Worm (Caenorhabditis elegans) whole organism, L4 larva: ENCODE data around the gene ugt-49.
A peak's percentile ranks its signal among the peaks of the same experiment; 100 is the strongest.

Source experiments
- attf-4 ChIP-seq: sonication (generic microtip); optimal IDR thresholded peaks from 3 replicates; lab custom pipeline; 2017; ENCODE audit warnings: missing biosample characterization, missing genetic modification characterization
- dmd-9 ChIP-seq: fragments of 200-800 bp; sonication (Bioruptor generic); IDR thresholded peaks from 2 replicates; pipeline ENCODE4 v1.3.6; 2022; ENCODE audit warnings: missing genetic modification reagents, missing genetic modification characterization, missing compliant biosample characterization
- fkh-10 ChIP-seq: fragments of 150-350 bp; optimal IDR thresholded peaks from 2 replicates; lab custom pipeline; 2014; ENCODE audit warnings: missing biosample characterization, missing genetic modification reagents, missing genetic modification characterization
- fos-1 ChIP-seq: fragments of 150-350 bp; optimal IDR thresholded peaks from 2 replicates; lab custom pipeline; 2014; ENCODE audit warnings: missing biosample characterization, missing genetic modification characterization
- mes-2 ChIP-seq: sonication (generic microtip); optimal IDR thresholded peaks from 2 replicates; lab custom pipeline; 2016; ENCODE audit warnings: missing genotype, mild to moderate bottlenecking, missing genetic modification characterization, missing compliant biosample characterization; ENCODE audit not compliant: poor library complexity, severe bottlenecking
- nhr-102 ChIP-seq: sonication (generic microtip); optimal IDR thresholded peaks from 2 replicates; lab custom pipeline; 2016; ENCODE audit warnings: mild to moderate bottlenecking, missing genetic modification characterization, moderate library complexity, missing compliant biosample characterization
- nhr-237 ChIP-seq: sonication (generic microtip); optimal IDR thresholded peaks from 2 replicates; lab custom pipeline; 2017; ENCODE audit warnings: missing biosample characterization, missing genetic modification characterization
- nhr-28 ChIP-seq: fragments of 150-350 bp; optimal IDR thresholded peaks from 2 replicates; lab custom pipeline; 2014; ENCODE audit warnings: missing biosample characterization, missing genetic modification characterization
- pha-4 ChIP-seq, 2 experiments: fragments of 150-350 bp in 1 of 2; fragments of 200-800 bp in 1 of 2; sonication (Bioruptor generic) in 1 of 2; IDR thresholded peaks in 1 of 2; optimal IDR thresholded peaks in 1 of 2; 2 replicates each; pipeline versions ENCODE4 v1.3.6 to Lab custom; 2014 to 2022; ENCODE audit warnings: missing genetic modification characterization in 2 of 2, missing genetic modification reagents in 2 of 2, missing biosample characterization in 1 of 2, missing compliant biosample characterization in 1 of 2
- snpc-4 ChIP-seq: fragments of 150-350 bp; optimal IDR thresholded peaks from 2 replicates; lab custom pipeline; 2014; ENCODE audit warnings: missing biosample characterization, missing genetic modification characterization

DNA sequence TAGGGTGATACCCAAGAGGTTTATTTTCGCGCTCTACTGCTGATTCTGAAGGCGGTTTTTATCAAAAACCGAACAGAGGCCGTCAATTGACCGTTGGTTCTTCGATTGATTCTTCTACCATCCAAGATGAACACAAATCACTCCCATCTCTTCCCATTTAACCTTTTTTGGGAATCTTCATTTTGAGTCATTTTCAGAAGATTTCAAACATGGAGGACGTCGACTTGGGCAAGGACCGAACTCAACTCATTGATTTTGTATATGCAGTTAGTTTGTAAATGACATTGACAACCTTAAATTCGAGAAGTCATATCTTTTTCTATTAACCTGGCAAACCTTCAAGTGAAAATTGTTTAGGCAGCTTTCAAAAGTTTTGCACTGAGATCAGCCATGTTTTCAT, 16.2 kb downstream of the ugt-49 start, which contains the start of gene AC3.5:
- TF ChIP-seq snpc-4 = no peak
- no peak for TF ChIP-seq nhr-237 (tag; lab: Kevin White, UChicago)
- no peak for TF ChIP-seq attf-4 (tag; lab: Kevin White, UChicago)
- TF ChIP-seq fos-1 (tag; lab: Kevin White, UChicago) = no peak
- no peak for TF ChIP-seq mes-2 (tag; lab: Kevin White, UChicago)
- TF ChIP-seq nhr-28 = peak; percentile 88
- TF ChIP-seq fkh-10 = no peak
- no peak for TF ChIP-seq pha-4 (GFP tag; IDR thresholded peaks at IDR 0.05; lab: Robert Waterston, UW)
- TF ChIP-seq pha-4 (tag; optimal IDR thresholded peaks at IDR 0.05; lab: Kevin White, UChicago) = no peak
- no peak for TF ChIP-seq nhr-102 (tag; lab: Kevin White, UChicago)
- no peak for TF ChIP-seq dmd-9 (GFP tag; lab: Robert Waterston, UW)
